Fruit fly (Drosophila melanogaster) whole organism, prepupa: ENCODE data around the gene PGAP1.

Experiments used
- Blimp-1 ChIP-seq: fragments of 200-800 bp; sonication (Bioruptor generic); optimal IDR thresholded peaks from 3 replicates; lab custom pipeline; 2017; ENCODE audit warnings: missing biosample characterization, missing genetic modification characterization, mild to moderate bottlenecking, moderate library complexity, missing genetic modification reagents
- CG10669 ChIP-seq: fragments of 200-800 bp; sonication (Bioruptor generic); optimal IDR thresholded peaks from 3 replicates; lab custom pipeline; 2018; ENCODE audit warnings: missing biosample characterization, mild to moderate bottlenecking, missing genetic modification characterization, moderate library complexity
- CG11294 ChIP-seq: fragments of 200-800 bp; sonication (Bioruptor generic); IDR thresholded peaks from 2 replicates; pipeline ENCODE4 v1.3.6; 2022; ENCODE audit warnings: missing biosample characterization, missing genetic modification characterization
- CG11762 ChIP-seq: fragments of 200-800 bp; sonication (Bioruptor generic); optimal IDR thresholded peaks from 3 replicates; lab custom pipeline; 2016; ENCODE audit warnings: missing biosample characterization, missing genetic modification characterization; ENCODE audit not compliant: insufficient read depth
- CG15336 ChIP-seq: fragments of 200-800 bp; sonication (Bioruptor generic); IDR thresholded peaks from 2 replicates; pipeline ENCODE4 v1.3.6; 2022; ENCODE audit warnings: missing biosample characterization, missing genetic modification characterization
- CG1621 ChIP-seq: fragments of 200-800 bp; sonication (Bioruptor generic); optimal IDR thresholded peaks from 3 replicates; lab custom pipeline; 2018; ENCODE audit warnings: missing biosample characterization, mild to moderate bottlenecking, missing genetic modification characterization
- CG16779 ChIP-seq: fragments of 200-800 bp; sonication (Bioruptor generic); optimal IDR thresholded peaks from 3 replicates; lab custom pipeline; 2017; ENCODE audit warnings: missing biosample characterization, mild to moderate bottlenecking, missing genetic modification characterization
- CG3032 ChIP-seq: fragments of 200-800 bp; optimal IDR thresholded peaks from 2 replicates; lab custom pipeline; 2019; ENCODE audit warnings: missing biosample characterization, mild to moderate bottlenecking, missing genetic modification characterization, moderate library complexity
- CG31627 ChIP-seq: fragments of 200-800 bp; sonication (Bioruptor generic); optimal IDR thresholded peaks from 3 replicates; lab custom pipeline; 2016; ENCODE audit warnings: missing biosample characterization, missing genetic modification characterization
- CG3919 ChIP-seq: fragments of 200-800 bp; sonication (Bioruptor generic); optimal IDR thresholded peaks from 3 replicates; lab custom pipeline; 2016; ENCODE audit warnings: missing biosample characterization, missing genetic modification characterization
- CG6163 ChIP-seq: fragments of 200-800 bp; sonication (Bioruptor generic); IDR thresholded peaks from 3 replicates; pipeline ENCODE4 v1.3.6; 2022; ENCODE audit warnings: missing biosample characterization, missing genetic modification characterization
- CG6276 ChIP-seq: fragments of 200-800 bp; sonication (Bioruptor generic); optimal IDR thresholded peaks from 2 replicates; lab custom pipeline; 2017; ENCODE audit warnings: missing biosample characterization, mild to moderate bottlenecking, missing genetic modification characterization
- CG6792 ChIP-seq: fragments of 200-800 bp; sonication (Bioruptor generic); optimal IDR thresholded peaks from 3 replicates; lab custom pipeline; 2016; ENCODE audit warnings: missing biosample characterization, missing genetic modification characterization
- CG6808 ChIP-seq: fragments of 200-800 bp; sonication (Bioruptor generic); optimal IDR thresholded peaks from 3 replicates; lab custom pipeline; 2017; ENCODE audit warnings: missing biosample characterization, missing genetic modification characterization, mild to moderate bottlenecking, moderate library complexity, missing genetic modification reagents
- CG6854 ChIP-seq: fragments of 200-800 bp; sonication (Bioruptor generic); optimal IDR thresholded peaks from 2 replicates; lab custom pipeline; 2017; ENCODE audit warnings: missing biosample characterization, mild to moderate bottlenecking, missing genetic modification characterization
- CG7368 ChIP-seq: fragments of 200-800 bp; sonication (Bioruptor generic); optimal IDR thresholded peaks from 3 replicates; lab custom pipeline; 2016; ENCODE audit warnings: missing biosample characterization, missing genetic modification characterization
- CG8119 ChIP-seq: fragments of 200-800 bp; sonication (Bioruptor generic); IDR thresholded peaks from 3 replicates; pipeline ENCODE4 v1.3.6; 2022; ENCODE audit warnings: missing biosample characterization, missing genetic modification characterization
- CG8319 ChIP-seq: fragments of 200-800 bp; sonication (Bioruptor generic); optimal IDR thresholded peaks from 3 replicates; lab custom pipeline; 2016; ENCODE audit warnings: missing biosample characterization, missing genetic modification characterization
- CG9139 ChIP-seq: fragments of 200-800 bp; sonication (Bioruptor generic); optimal IDR thresholded peaks from 3 replicates; lab custom pipeline; 2017; ENCODE audit warnings: missing biosample characterization, mild to moderate bottlenecking, missing genetic modification characterization
- Eip75B ChIP-seq: fragments of 200-800 bp; sonication (Bioruptor generic); optimal IDR thresholded peaks from 3 replicates; lab custom pipeline; 2016; ENCODE audit warnings: missing biosample characterization, missing genetic modification characterization
- Eip78C ChIP-seq: fragments of 200-800 bp; sonication (Bioruptor generic); peaks from one replicate; lab custom pipeline; 2016; ENCODE audit warnings: missing biosample characterization, missing genetic modification characterization
- Eip93F ChIP-seq: fragments of 200-800 bp; sonication (Bioruptor generic); optimal IDR thresholded peaks from 2 replicates; lab custom pipeline; 2016; ENCODE audit warnings: missing biosample characterization, mild to moderate bottlenecking, missing genetic modification characterization
- Hr38 ChIP-seq: sonication (Bioruptor generic); optimal IDR thresholded peaks from 2 replicates; lab custom pipeline; 2016; ENCODE audit warnings: missing biosample characterization, missing genetic modification characterization
- Lpt ChIP-seq: fragments of 200-800 bp; sonication (Bioruptor generic); optimal IDR thresholded peaks from 3 replicates; lab custom pipeline; 2016; ENCODE audit warnings: missing biosample characterization, missing genetic modification characterization
- Sox14 ChIP-seq: fragments of 200-800 bp; sonication (Bioruptor generic); optimal IDR thresholded peaks from 3 replicates; lab custom pipeline; 2016; ENCODE audit warnings: missing biosample characterization, missing genetic modification characterization
- Sox15 ChIP-seq: fragments of 200-800 bp; sonication (Bioruptor generic); optimal IDR thresholded peaks from 3 replicates; lab custom pipeline; 2016; ENCODE audit warnings: missing biosample characterization, missing genetic modification characterization
- achi ChIP-seq: fragments of 200-800 bp; sonication (Bioruptor generic); optimal IDR thresholded peaks from 3 replicates; lab custom pipeline; 2016; ENCODE audit warnings: missing biosample characterization, missing genetic modification characterization
- acj6 ChIP-seq: fragments of 200-800 bp; sonication (Bioruptor generic); optimal IDR thresholded peaks from 3 replicates; lab custom pipeline; 2016; ENCODE audit warnings: missing biosample characterization, missing genetic modification characterization
- cyc ChIP-seq: fragments of 200-800 bp; sonication (Bioruptor generic); optimal IDR thresholded peaks from 3 replicates; lab custom pipeline; 2016; ENCODE audit warnings: missing biosample characterization, missing genetic modification characterization
- dac ChIP-seq: fragments of 200-800 bp; sonication (Bioruptor generic); optimal IDR thresholded peaks from 2 replicates; lab custom pipeline; 2017; ENCODE audit warnings: missing biosample characterization, mild to moderate bottlenecking, missing genetic modification characterization
- dsx ChIP-seq: fragments of 200-800 bp; optimal IDR thresholded peaks from 3 replicates; lab custom pipeline; 2019; ENCODE audit warnings: missing biosample characterization, mild to moderate bottlenecking, missing genetic modification characterization, moderate library complexity; ENCODE audit not compliant: poor library complexity, severe bottlenecking
- esn ChIP-seq: fragments of 200-800 bp; sonication (Bioruptor generic); optimal IDR thresholded peaks from 2 replicates; lab custom pipeline; 2016; ENCODE audit warnings: missing biosample characterization, mild to moderate bottlenecking, missing genetic modification characterization, moderate library complexity
- fd59A ChIP-seq: fragments of 200-800 bp; sonication (Bioruptor generic); optimal IDR thresholded peaks from 2 replicates; lab custom pipeline; 2017; ENCODE audit warnings: missing biosample characterization, mild to moderate bottlenecking, missing genetic modification characterization, missing genetic modification reagents
- fd85E ChIP-seq: fragments of 200-800 bp; sonication (Bioruptor generic); optimal IDR thresholded peaks from 3 replicates; lab custom pipeline; 2016; ENCODE audit warnings: missing biosample characterization, missing genetic modification characterization
- fkh ChIP-seq: fragments of 200-800 bp; sonication (Bioruptor generic); optimal IDR thresholded peaks from 3 replicates; lab custom pipeline; 2017; ENCODE audit warnings: missing biosample characterization, mild to moderate bottlenecking, missing genetic modification characterization, moderate library complexity
- lz ChIP-seq: fragments of 200-800 bp; sonication (Bioruptor generic); optimal IDR thresholded peaks from 3 replicates; lab custom pipeline; 2016; ENCODE audit warnings: missing biosample characterization, missing genetic modification characterization
- net ChIP-seq: fragments of 200-800 bp; sonication (Bioruptor generic); optimal IDR thresholded peaks from 3 replicates; lab custom pipeline; 2016; ENCODE audit warnings: missing biosample characterization, missing genetic modification characterization
- pdm3 ChIP-seq: fragments of 200-800 bp; sonication (Bioruptor generic); optimal IDR thresholded peaks from 3 replicates; lab custom pipeline; 2016; ENCODE audit warnings: missing biosample characterization, missing genetic modification characterization
- salr ChIP-seq, 2 experiments: fragments of 200-800 bp; sonication (Bioruptor generic); optimal IDR thresholded peaks; 3 replicates each; lab custom pipeline; 2016 to 2018; ENCODE audit warnings: missing biosample characterization in 2 of 2, missing genetic modification characterization in 2 of 2, mild to moderate bottlenecking in 1 of 2
- ss ChIP-seq, 2 experiments: fragments of 200-800 bp; sonication (Bioruptor generic); optimal IDR thresholded peaks; 2 replicates in 1 of 2; 3 replicates in 1 of 2; lab custom pipeline; 2017 to 2018; ENCODE audit warnings: mild to moderate bottlenecking in 2 of 2, missing biosample characterization in 2 of 2, missing genetic modification characterization in 2 of 2, moderate library complexity in 1 of 2
- svp ChIP-seq: fragments of 200-800 bp; sonication (Bioruptor generic); peaks from one replicate; lab custom pipeline; 2016; ENCODE audit warnings: missing biosample characterization, missing genetic modification characterization
- topi ChIP-seq: fragments of 200-800 bp; sonication (Bioruptor generic); optimal IDR thresholded peaks from 3 replicates; lab custom pipeline; 2016; ENCODE audit warnings: missing biosample characterization, missing genetic modification characterization
- vri ChIP-seq: fragments of 200-800 bp; sonication (Bioruptor generic); optimal IDR thresholded peaks from 3 replicates; lab custom pipeline; 2016; ENCODE audit warnings: missing biosample characterization, mild to moderate bottlenecking, missing genetic modification characterization

Gene PGAP1

dm6 chrX:5677400-5678177 lies 11.7 kb downstream of the PGAP1 start (continued):
- TF ChIP-seq fd85E (GFP tag; lab: Kevin White, UChicago) (no peak), CG15336 (GFP tag; lab: Robert Waterston, UW) (0 out of 2 replicates have a peak, but pooled peaks have one; percentile 12), pdm3 (GFP tag; lab: Kevin White, UChicago) (peak; percentile 42), Sox15 (no peak), cyc (GFP tag; lab: Kevin White, UChicago) (peak; percentile 14), Hr38 (GFP tag; lab: Kevin White, UChicago) (no peak), CG11294 (GFP tag; lab: Robert Waterston, UW) (no peak), lz (GFP tag; lab: Kevin White, UChicago) (peak; percentile 13), CG6163 (GFP tag; lab: Robert Waterston, UW) (peak; percentile 15; the same call in 1 of the 3 replicates), CG3032 (peak; percentile 17), Sox14 (GFP tag; lab: Kevin White, UChicago) (peak; percentile 8)

dm6 chrX:5676855-5677254 lies 12.4 kb downstream of the PGAP1 start:
- peak; percentile 40 for TF ChIP-seq Eip78C (GFP tag; lab: Kevin White, UChicago)
- TF ChIP-seq svp (GFP tag; lab: Kevin White, UChicago) = peak; percentile 95
- TF ChIP-seq CG6276 (GFP tag; lab: Kevin White, UChicago) = no peak
- TF ChIP-seq Blimp-1 (GFP tag; lab: Kevin White, UChicago) = no peak

dm6 chrX:5672243-5673051 lies 16.8 kb downstream of the PGAP1 start, which contains the start of gene RpL35:
Gene RpL35, plus strand, starts transcription at chrX:5672401.
- TF ChIP-seq acj6 = peak; percentile 8
- TF ChIP-seq CG31627 (GFP tag; lab: Kevin White, UChicago) = peak; percentile 22
- TF ChIP-seq CG6163 (GFP tag; lab: Robert Waterston, UW) = 0 out of 3 replicates have a peak, but pooled peaks have one; percentile 43
- TF ChIP-seq CG11762 (GFP tag; lab: Kevin White, UChicago) = no peak
- no peak for TF ChIP-seq dac (GFP tag; lab: Kevin White, UChicago)
- TF ChIP-seq CG7368 (GFP tag; lab: Kevin White, UChicago) = peak; percentile 46
- TF ChIP-seq esn = peak; percentile 63
- TF ChIP-seq CG6854 (GFP tag; lab: Kevin White, UChicago) = peak; percentile 71
- TF ChIP-seq CG15336 (GFP tag; lab: Robert Waterston, UW) = no peak
- TF ChIP-seq CG6808 (GFP tag; lab: Kevin White, UChicago) = peak; percentile 54
- peak; percentile 56 to 66 for TF ChIP-seq ss (GFP tag; optimal IDR thresholded peaks at IDR 0.05; lab: Kevin White, UChicago)
- TF ChIP-seq fd85E (GFP tag; lab: Kevin White, UChicago) = no peak
- TF ChIP-seq Lpt (GFP tag; lab: Kevin White, UChicago) = no peak
- peak; percentile 22 for TF ChIP-seq vri
- peak; percentile 57 for TF ChIP-seq CG3919 (GFP tag; lab: Kevin White, UChicago)
- TF ChIP-seq CG8119 (GFP tag; lab: Robert Waterston, UW) = no peak; the same call in 2 of the 3 replicates
- TF ChIP-seq CG16779 (tag; lab: Kevin White, UChicago) = peak; percentile 18
- peak; percentile 21 for TF ChIP-seq CG3032
- peak; percentile 84 for TF ChIP-seq svp (GFP tag; lab: Kevin White, UChicago)
- peak; percentile 31 for TF ChIP-seq CG9139 (GFP tag; lab: Kevin White, UChicago)
- peak; percentile 57 for TF ChIP-seq CG1621 (tag; lab: Kevin White, UChicago)
- TF ChIP-seq net = peak; percentile 53
- TF ChIP-seq CG8319 (GFP tag; lab: Kevin White, UChicago) = peak; percentile 5
- peak; percentile 13 for TF ChIP-seq lz (GFP tag; lab: Kevin White, UChicago)
- TF ChIP-seq salr (GFP tag; optimal IDR thresholded peaks at IDR 0.05; lab: Kevin White, UChicago) = peak in 1 of 2 experiments; percentile 14
- no peak for TF ChIP-seq dsx (GFP tag; lab: Kevin White, UChicago)
- TF ChIP-seq CG10669 (GFP tag; lab: Kevin White, UChicago) = peak; percentile 27
- TF ChIP-seq cyc (GFP tag; lab: Kevin White, UChicago) = peak; percentile 45
- TF ChIP-seq CG6792 (GFP tag; lab: Kevin White, UChicago) = peak; percentile 33
- TF ChIP-seq Eip75B (GFP tag; lab: Kevin White, UChicago) = no peak
- peak; percentile 58 for TF ChIP-seq topi (GFP tag; lab: Kevin White, UChicago)
- TF ChIP-seq fd59A (GFP tag; lab: Kevin White, UChicago) = no peak
- TF ChIP-seq fkh (GFP tag; lab: Kevin White, UChicago) = no peak
- TF ChIP-seq Eip93F (GFP tag; lab: Kevin White, UChicago) = no peak
- peak; percentile 33 for TF ChIP-seq achi (GFP tag; lab: Kevin White, UChicago)
